ENCODE assay signal across 4 worm cellular contexts in genomic region chrII:7873843-7874372, ce11.
TF ChIP-seq lines count a peak whose summit lies in the region.

T01H3.3 (minus strand) TSS chrII:7873893.

TF ChIP-seq in whole organism, L1 larva, 84 proteins besides CTCF, POLR2A, EP300 and RAD21 (continued from another document and continues in another):
- TF ChIP-seq egl-13 (tag; optimal IDR thresholded peaks at IDR 0.05; lab: Kevin White, UChicago), result no peak
- no peak for TF ChIP-seq ceh-88 (GFP tag; IDR thresholded peaks at IDR 0.05; lab: Robert Waterston, UW)
- TF ChIP-seq pag-3 (tag; optimal IDR thresholded peaks at IDR 0.05; lab: Kevin White, UChicago; ENCODE audit: borderline replicate concordance, insufficient read depth), result no peak
- TF ChIP-seq efl-3 (GFP tag; optimal IDR thresholded peaks at IDR 0.05; lab: Kevin White, UChicago), result no peak
- TF ChIP-seq lin-39 (tag; optimal IDR thresholded peaks at IDR 0.05; lab: Kevin White, UChicago), result no peak
- peak; percentile 41; the same call in 1 of the 2 replicates for TF ChIP-seq nhr-19 (GFP tag; conservative IDR thresholded peaks at IDR 0.05; lab: Robert Waterston, UW)
- peak; percentile 57 to 59 for TF ChIP-seq lin-35 (GFP tag; optimal IDR thresholded peaks at IDR 0.05; lab: Kevin White, UChicago)
- peak; percentile 13 for TF ChIP-seq mep-1 (tag; optimal IDR thresholded peaks at IDR 0.05; lab: Kevin White, UChicago)
- no peak for TF ChIP-seq nhr-28 (tag; optimal IDR thresholded peaks at IDR 0.05; lab: Kevin White, UChicago)
- TF ChIP-seq hpl-2 (GFP tag; optimal IDR thresholded peaks at IDR 0.05; lab: Kevin White, UChicago), result no peak
- TF ChIP-seq ets-5 (GFP tag; IDR thresholded peaks at IDR 0.05; lab: Robert Waterston, UW), result no peak
- TF ChIP-seq sptf-1 (tag; optimal IDR thresholded peaks at IDR 0.05; lab: Kevin White, UChicago), result no peak
- TF ChIP-seq isw-1 (GFP tag; IDR thresholded peaks at IDR 0.05; lab: Robert Waterston, UW), result no peak
- TF ChIP-seq lin-14 (GFP tag; optimal IDR thresholded peaks at IDR 0.05; lab: Kevin White, UChicago), result peak; percentile 52
- TF ChIP-seq unc-98 (GFP tag; IDR thresholded peaks at IDR 0.05; lab: Robert Waterston, UW), result no peak
- peak; percentile 36 for TF ChIP-seq lin-13 (GFP tag; optimal IDR thresholded peaks at IDR 0.05; lab: Kevin White, UChicago)
- no peak for TF ChIP-seq sup-37 (GFP tag; optimal IDR thresholded peaks at IDR 0.05; lab: Kevin White, UChicago)
- TF ChIP-seq nhr-76 (tag; optimal IDR thresholded peaks at IDR 0.05; lab: Kevin White, UChicago), result no peak
- no peak for TF ChIP-seq ces-1 (GFP tag; optimal IDR thresholded peaks at IDR 0.05; lab: Kevin White, UChicago)
- no peak for TF ChIP-seq egl-27 (tag; optimal IDR thresholded peaks at IDR 0.05; lab: Kevin White, UChicago)
- TF ChIP-seq elt-2 (tag; optimal IDR thresholded peaks at IDR 0.05; lab: Kevin White, UChicago), result no peak
- TF ChIP-seq nhr-85 (tag; lab: Kevin White, UChicago), result peak; percentile 39
- no peak for TF ChIP-seq jun-1 (tag; optimal IDR thresholded peaks at IDR 0.05; lab: Kevin White, UChicago)
- TF ChIP-seq sox-4 (tag; optimal IDR thresholded peaks at IDR 0.05; lab: Kevin White, UChicago), result no peak
- peak; percentile 50 for TF ChIP-seq C16A3.4 (tag; optimal IDR thresholded peaks at IDR 0.05; lab: Kevin White, UChicago)
- TF ChIP-seq mab-9 (GFP tag; IDR thresholded peaks at IDR 0.05; lab: Robert Waterston, UW), result no peak
- TF ChIP-seq fkh-8 (tag; optimal IDR thresholded peaks at IDR 0.05; lab: Kevin White, UChicago), result no peak
- peak; percentile 33 for TF ChIP-seq dsc-1 (tag; optimal IDR thresholded peaks at IDR 0.05; lab: Kevin White, UChicago)
- no peak for TF ChIP-seq nhr-12 (tag; optimal IDR thresholded peaks at IDR 0.05; lab: Kevin White, UChicago)
- TF ChIP-seq fos-1 (tag; optimal IDR thresholded peaks at IDR 0.05; lab: Kevin White, UChicago), result no peak
- no peak for TF ChIP-seq unc-30 (tag; optimal IDR thresholded peaks at IDR 0.05; lab: Kevin White, UChicago)
- no peak for TF ChIP-seq ztf-11 (tag; optimal IDR thresholded peaks at IDR 0.05; lab: Kevin White, UChicago)
- TF ChIP-seq ceh-63 (GFP tag; optimal IDR thresholded peaks at IDR 0.05; lab: Kevin White, UChicago), result no peak
- peak; percentile 40 for TF ChIP-seq rnt-1 (tag; optimal IDR thresholded peaks at IDR 0.05; lab: Kevin White, UChicago)
- peak; percentile 52 for TF ChIP-seq nhr-47 (tag; optimal IDR thresholded peaks at IDR 0.05; lab: Kevin White, UChicago)

TF ChIP-seq in whole organism, L2 larva, 48 proteins besides CTCF, POLR2A, EP300 and RAD21 (continued from another document):
- TF ChIP-seq crh-2 (tag; optimal IDR thresholded peaks at IDR 0.05; lab: Kevin White, UChicago) (peak; percentile 39), skn-1 (tag; optimal IDR thresholded peaks at IDR 0.05; lab: Kevin White, UChicago) (no peak), sma-3 (GFP tag; optimal IDR thresholded peaks at IDR 0.05; lab: Kevin White, UChicago) (no peak), aly-2 (tag; optimal IDR thresholded peaks at IDR 0.05; lab: Kevin White, UChicago) (no peak), nhr-237 (tag; optimal IDR thresholded peaks at IDR 0.05; lab: Kevin White, UChicago) (no peak), blmp-1 (tag; optimal IDR thresholded peaks at IDR 0.05; lab: Kevin White, UChicago; ENCODE audit: insufficient read depth) (no peak), mab-5 (tag; optimal IDR thresholded peaks at IDR 0.05; lab: Kevin White, UChicago) (no peak), peb-1 (tag; optimal IDR thresholded peaks at IDR 0.05; lab: Kevin White, UChicago) (no peak), ZK546.5 (tag; optimal IDR thresholded peaks at IDR 0.05; lab: Kevin White, UChicago) (no peak), nhr-77 (tag; optimal IDR thresholded peaks at IDR 0.05; lab: Kevin White, UChicago) (no peak), fos-1 (tag; optimal IDR thresholded peaks at IDR 0.05; lab: Kevin White, UChicago) (no peak), nhr-11 (tag; optimal IDR thresholded peaks at IDR 0.05; lab: Kevin White, UChicago) (no peak), lin-13 (GFP tag; optimal IDR thresholded peaks at IDR 0.05; lab: Kevin White, UChicago) (peak; percentile 44), elt-3 (tag; optimal IDR thresholded peaks at IDR 0.05; lab: Kevin White, UChicago) (no peak), nhr-21 (tag; optimal IDR thresholded peaks at IDR 0.05; lab: Kevin White, UChicago) (no peak), nhr-10 (tag; optimal IDR thresholded peaks at IDR 0.05; lab: Kevin White, UChicago) (no peak), nhr-25 (tag; optimal IDR thresholded peaks at IDR 0.05; lab: Kevin White, UChicago) (peak; percentile 31), ceh-82 (tag; optimal IDR thresholded peaks at IDR 0.05; lab: Kevin White, UChicago) (no peak), elt-1 (tag; optimal IDR thresholded peaks at IDR 0.05; lab: Kevin White, UChicago) (no peak), ceh-16 (tag; optimal IDR thresholded peaks at IDR 0.05; lab: Kevin White, UChicago) (no peak), lsy-2 (tag; optimal IDR thresholded peaks at IDR 0.05; lab: Kevin White, UChicago) (peak in 1 of 2 experiments; percentile 82), gmeb-1 (tag; optimal IDR thresholded peaks at IDR 0.05; lab: Kevin White, UChicago) (peak; percentile 16)
TF ChIP-seq in whole organism, L2 larva: peak in this region for 10.

TF ChIP-seq in whole organism, L3 larva, 47 proteins besides CTCF, POLR2A, EP300 and RAD21 (continued from another document):
- TF ChIP-seq nhr-77 (tag; optimal IDR thresholded peaks at IDR 0.05; lab: Kevin White, UChicago) (no peak), nhr-11 (tag; optimal IDR thresholded peaks at IDR 0.05; lab: Kevin White, UChicago) (no peak), nhr-28 (tag; optimal IDR thresholded peaks at IDR 0.05; lab: Kevin White, UChicago) (no peak), jun-1 (tag; optimal IDR thresholded peaks at IDR 0.05; lab: Kevin White, UChicago) (no peak), sea-2 (GFP tag; optimal IDR thresholded peaks at IDR 0.05; lab: Kevin White, UChicago) (no peak), ceh-82 (tag; optimal IDR thresholded peaks at IDR 0.05; lab: Kevin White, UChicago) (no peak), elt-2 (tag; optimal IDR thresholded peaks at IDR 0.05; lab: Kevin White, UChicago) (peak; percentile 6), eor-1 (tag; optimal IDR thresholded peaks at IDR 0.05; lab: Kevin White, UChicago) (no peak), nhr-43 (tag; optimal IDR thresholded peaks at IDR 0.05; lab: Kevin White, UChicago; ENCODE audit: poor library complexity, severe bottlenecking) (no peak), mml-1 (tag; optimal IDR thresholded peaks at IDR 0.05; lab: Kevin White, UChicago) (no peak), zag-1 (tag; optimal IDR thresholded peaks at IDR 0.05; lab: Kevin White, UChicago) (no peak), egl-27 (tag; optimal IDR thresholded peaks at IDR 0.05; lab: Kevin White, UChicago) (no peak), nhr-23 (tag; optimal IDR thresholded peaks at IDR 0.05; lab: Kevin White, UChicago) (peak; percentile 60), nhr-237 (tag; optimal IDR thresholded peaks at IDR 0.05; lab: Kevin White, UChicago) (no peak), lsy-12 (tag; optimal IDR thresholded peaks at IDR 0.05; lab: Kevin White, UChicago) (no peak), ceh-28 (tag; optimal IDR thresholded peaks at IDR 0.05; lab: Kevin White, UChicago) (no peak), unc-39 (tag; optimal IDR thresholded peaks at IDR 0.05; lab: Kevin White, UChicago) (no peak), fos-1 (tag; optimal IDR thresholded peaks at IDR 0.05; lab: Kevin White, UChicago) (no peak)

TF ChIP-seq in whole organism, L4 larva, 104 proteins besides CTCF, POLR2A, EP300 and RAD21 (continued from another document):
- peak; percentile 16 for TF ChIP-seq rbr-2 (tag; optimal IDR thresholded peaks at IDR 0.05; lab: Kevin White, UChicago)
- peak; percentile 21 for TF ChIP-seq nhr-6 (tag; optimal IDR thresholded peaks at IDR 0.05; lab: Kevin White, UChicago)
- peak; percentile 41 for TF ChIP-seq dpl-1 (GFP tag; optimal IDR thresholded peaks at IDR 0.05; lab: Kevin White, UChicago)
- peak; percentile 30 for TF ChIP-seq dve-1 (tag; optimal IDR thresholded peaks at IDR 0.05; lab: Kevin White, UChicago; ENCODE audit: insufficient read depth)
- TF ChIP-seq aly-2 (tag; optimal IDR thresholded peaks at IDR 0.05; lab: Kevin White, UChicago), result no peak
TF ChIP-seq in whole organism, L4 larva: peak in this region for 13.
